Worm (Caenorhabditis elegans): ENCODE measurements around the gene kin-5.

DNA sequence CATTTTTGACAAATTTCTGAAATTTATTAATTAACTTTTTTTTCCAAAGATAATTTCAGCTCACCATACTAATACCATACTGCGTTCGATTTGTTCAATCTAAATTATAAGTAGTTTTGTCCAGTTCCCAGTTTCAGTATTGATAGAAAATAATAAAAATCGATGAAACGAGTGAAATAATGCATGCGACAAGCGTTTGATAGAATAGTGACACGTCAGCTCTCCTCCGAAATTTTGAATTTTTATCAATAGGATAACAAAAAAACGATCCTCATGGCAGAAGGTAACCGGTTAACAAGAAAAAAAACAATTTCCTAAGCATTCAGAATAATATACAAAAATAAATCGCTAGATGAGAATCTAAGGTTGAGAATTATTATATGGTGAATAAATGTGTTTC lies 32.8 kb upstream of the kin-5 start, which contains the start of gene C47E12.3:
- TF ChIP-seq nhr-11 (tag; optimal IDR thresholded peaks at IDR 0.05), result no peak
- no peak for TF ChIP-seq unc-62 (GFP tag; optimal IDR thresholded peaks at IDR 0.05)
- no peak for TF ChIP-seq alr-1 (tag; optimal IDR thresholded peaks at IDR 0.05; ENCODE audit: borderline replicate concordance)
- TF ChIP-seq ama-1 (optimal IDR thresholded peaks at IDR 0.05), result no peak
- no peak for TF ChIP-seq tbx-2 (tag; optimal IDR thresholded peaks at IDR 0.05)
- TF ChIP-seq elt-2 (tag; optimal IDR thresholded peaks at IDR 0.05), result no peak
- TF ChIP-seq lir-3 (tag; optimal IDR thresholded peaks at IDR 0.05; ENCODE audit: poor library complexity), result no peak
- no peak for TF ChIP-seq nhr-71 (tag; optimal IDR thresholded peaks at IDR 0.05)
- no peak for TF ChIP-seq skn-1 (tag; optimal IDR thresholded peaks at IDR 0.05)

All from whole organism, L1 larva.